Worm (Caenorhabditis elegans) whole organism, L2 larva: ENCODE data around the gene K08C7.6.

Source experiments
- ZK546.5 ChIP-seq: sonication (generic microtip); optimal IDR thresholded peaks from 2 replicates; lab custom pipeline; 2017; ENCODE audit warnings: missing biosample characterization, missing genetic modification characterization
- ama-1 ChIP-seq: fragments of 150-350 bp; optimal IDR thresholded peaks from 2 replicates; lab custom pipeline; 2018; ENCODE audit warnings: inconsistent platforms
- ceh-82 ChIP-seq: fragments of 150-350 bp; optimal IDR thresholded peaks from 2 replicates; lab custom pipeline; 2014; ENCODE audit warnings: missing biosample characterization, missing genetic modification characterization
- lin-13 ChIP-seq: fragments of 150-350 bp; optimal IDR thresholded peaks from 2 replicates; lab custom pipeline; 2014; ENCODE audit warnings: missing biosample characterization, missing genetic modification reagents, missing genetic modification characterization
- mab-5 ChIP-seq: fragments of 150-350 bp; optimal IDR thresholded peaks from 2 replicates; lab custom pipeline; 2014; ENCODE audit warnings: missing biosample characterization, missing genetic modification characterization
- mdl-1 ChIP-seq, 2 experiments: fragments of 150-350 bp in 1 of 2; sonication (generic microtip) in 1 of 2; optimal IDR thresholded peaks; 2 replicates each; lab custom pipeline; 2017; ENCODE audit warnings: missing biosample characterization in 2 of 2, missing genetic modification characterization in 2 of 2
- nhr-10 ChIP-seq: sonication (generic microtip); optimal IDR thresholded peaks from 2 replicates; lab custom pipeline; 2017; ENCODE audit warnings: missing biosample characterization, missing genetic modification characterization
- nhr-12 ChIP-seq: fragments of 150-350 bp; optimal IDR thresholded peaks from 2 replicates; lab custom pipeline; 2014; ENCODE audit warnings: missing biosample characterization, missing genetic modification characterization
- nhr-237 ChIP-seq: fragments of 150-350 bp; optimal IDR thresholded peaks from 2 replicates; lab custom pipeline; 2014; ENCODE audit warnings: missing biosample characterization, missing genetic modification characterization
- nhr-25 ChIP-seq: fragments of 150-350 bp; sonication (generic microtip); optimal IDR thresholded peaks from 3 replicates; lab custom pipeline; 2014; ENCODE audit warnings: missing biosample characterization, missing genetic modification characterization
- nhr-77 ChIP-seq: fragments of 150-350 bp; optimal IDR thresholded peaks from 2 replicates; lab custom pipeline; 2014; ENCODE audit warnings: missing biosample characterization, missing genetic modification characterization
- skn-1 ChIP-seq: sonication (generic microtip); optimal IDR thresholded peaks from 2 replicates; lab custom pipeline; 2017; ENCODE audit warnings: missing biosample characterization, missing genetic modification characterization
- unc-55 ChIP-seq: fragments of 150-350 bp; sonication (generic microtip); optimal IDR thresholded peaks from 3 replicates; lab custom pipeline; 2014; ENCODE audit warnings: missing biosample characterization, missing genetic modification reagents, missing genetic modification characterization
- ztf-4 ChIP-seq: fragments of 150-350 bp; optimal IDR thresholded peaks from 2 replicates; lab custom pipeline; 2014; ENCODE audit warnings: missing biosample characterization, missing genetic modification characterization

- no peak for TF ChIP-seq ceh-82
- TF ChIP-seq nhr-237 = no peak
- TF ChIP-seq lin-13 (GFP tag; lab: Kevin White, UChicago) = no peak
- TF ChIP-seq nhr-25 (tag; lab: Kevin White, UChicago) = no peak
- TF ChIP-seq unc-55 (GFP tag; lab: Kevin White, UChicago) = no peak
- TF ChIP-seq mab-5 = no peak
- TF ChIP-seq nhr-10 (tag; lab: Kevin White, UChicago) = no peak
- no peak for TF ChIP-seq ztf-4 (tag; lab: Kevin White, UChicago)
- TF ChIP-seq skn-1 (tag; lab: Kevin White, UChicago) = no peak
- no peak for TF ChIP-seq ama-1 (lab: Kevin White, UChicago)
- TF ChIP-seq ZK546.5 = no peak
- no peak for TF ChIP-seq nhr-77
- no peak for TF ChIP-seq nhr-12
- TF ChIP-seq mdl-1 (tag; optimal IDR thresholded peaks at IDR 0.05; lab: Kevin White, UChicago) = peak in 1 of 2 experiments; percentile 22
These were observed 3.4 kb downstream of the K08C7.6 start, which contains the start of gene fmo-2 for ce11 chrIV:10682155-10682749.
